Worm (Caenorhabditis elegans): Measurements from ENCODE around the gene C05B5.4.
A peak's percentile ranks its signal among the peaks of the same experiment; 100 is the strongest.

DNA sequence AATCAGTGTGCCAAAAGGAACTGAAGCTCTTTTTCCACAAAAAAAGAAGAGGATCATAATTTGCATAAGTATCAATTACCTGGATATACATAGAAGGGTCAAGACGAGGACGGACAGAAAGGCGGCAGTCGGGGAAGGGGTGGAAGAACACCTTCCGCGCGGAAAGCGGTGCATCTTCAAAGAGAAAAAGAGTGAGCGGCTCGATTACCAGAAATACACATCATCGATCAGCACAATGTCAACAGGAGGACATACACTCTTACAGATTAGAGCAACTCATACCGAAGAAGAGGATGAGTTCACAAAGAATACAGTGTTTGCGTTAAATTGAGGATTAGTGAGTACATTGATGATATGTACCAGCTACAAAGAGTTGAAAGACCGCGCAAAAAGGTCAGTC, 24.3 kb upstream of the C05B5.4 start:
- TF ChIP-seq hmg-4 (GFP tag; optimal IDR thresholded peaks at IDR 0.05) (peak; percentile 43), flt-1 (GFP tag; IDR thresholded peaks at IDR 0.05) (no peak), ama-1 (optimal IDR thresholded peaks at IDR 0.05) (no peak)
